Fruit fly (Drosophila melanogaster) whole organism, pupa: ENCODE data around the gene CG13962.

Experiments
- CG10348 ChIP-seq: fragments of 200-800 bp; sonication (Bioruptor generic); IDR thresholded peaks from 2 replicates; pipeline ENCODE4 v1.3.6; 2022; ENCODE audit warnings: missing biosample characterization, missing genetic modification characterization
- CG12605 ChIP-seq: fragments of 200-800 bp; sonication (Bioruptor generic); IDR thresholded peaks from 2 replicates; pipeline ENCODE4 v1.3.6; 2022; ENCODE audit warnings: missing biosample characterization, missing genetic modification characterization
- CG13204 ChIP-seq: fragments of 200-800 bp; sonication (Bioruptor generic); optimal IDR thresholded peaks from 2 replicates; lab custom pipeline; 2018; ENCODE audit warnings: missing biosample characterization, mild to moderate bottlenecking, missing genetic modification characterization, moderate library complexity
- CG14655 ChIP-seq: fragments of 200-800 bp; sonication (Bioruptor generic); optimal IDR thresholded peaks from 3 replicates; lab custom pipeline; 2017; ENCODE audit warnings: mild to moderate bottlenecking, missing biosample characterization, missing genetic modification reagents, missing genetic modification characterization
- CG15710 ChIP-seq: fragments of 200-800 bp; sonication (Bioruptor generic); optimal IDR thresholded peaks from 2 replicates; lab custom pipeline; 2018; ENCODE audit warnings: missing biosample characterization, mild to moderate bottlenecking, missing genetic modification characterization, moderate library complexity
- CG17806 ChIP-seq: fragments of 200-800 bp; sonication (Bioruptor generic); optimal IDR thresholded peaks from 2 replicates; lab custom pipeline; 2018; ENCODE audit warnings: missing biosample characterization, mild to moderate bottlenecking, missing genetic modification characterization, moderate library complexity
- CG32121 ChIP-seq: fragments of 200-800 bp; sonication (Bioruptor generic); IDR thresholded peaks from 2 replicates; pipeline ENCODE4 v1.3.6; 2022; ENCODE audit warnings: missing biosample characterization, missing genetic modification characterization
- CG34367 ChIP-seq: fragments of 200-800 bp; sonication (Bioruptor generic); optimal IDR thresholded peaks from 2 replicates; lab custom pipeline; 2018; ENCODE audit warnings: missing biosample characterization, mild to moderate bottlenecking, missing genetic modification characterization
- CG4496 ChIP-seq: fragments of 200-800 bp; sonication (Bioruptor generic); IDR thresholded peaks from 3 replicates; pipeline ENCODE4 v1.3.6; 2022; ENCODE audit warnings: missing biosample characterization, missing genetic modification characterization
- CG8159 ChIP-seq: fragments of 200-800 bp; sonication (Bioruptor generic); optimal IDR thresholded peaks from 3 replicates; lab custom pipeline; 2018; ENCODE audit warnings: missing biosample characterization, mild to moderate bottlenecking, missing genetic modification characterization, moderate library complexity
- CG8301 ChIP-seq: fragments of 200-800 bp; sonication (Bioruptor generic); optimal IDR thresholded peaks from 2 replicates; lab custom pipeline; 2018; ENCODE audit warnings: missing biosample characterization, mild to moderate bottlenecking, missing genetic modification characterization
- CG9948 ChIP-seq: fragments of 200-800 bp; sonication (Bioruptor generic); optimal IDR thresholded peaks from 2 replicates; lab custom pipeline; 2018; ENCODE audit warnings: missing biosample characterization, mild to moderate bottlenecking, missing genetic modification characterization, moderate library complexity
- D1 ChIP-seq: fragments of 200-800 bp; sonication (Bioruptor generic); optimal IDR thresholded peaks from 2 replicates; lab custom pipeline; 2018; ENCODE audit warnings: missing biosample characterization, mild to moderate bottlenecking, missing genetic modification characterization, moderate library complexity
- EcR ChIP-seq: fragments of 200-800 bp; sonication (Bioruptor generic); optimal IDR thresholded peaks from 3 replicates; lab custom pipeline; 2019; ENCODE audit warnings: missing biosample characterization, missing genetic modification characterization, mild to moderate bottlenecking, moderate library complexity, missing genetic modification reagents
- Ets98B ChIP-seq: fragments of 200-800 bp; sonication (Bioruptor generic); IDR thresholded peaks from 2 replicates; pipeline ENCODE4 v1.3.6; 2022; ENCODE audit warnings: missing biosample characterization, missing genetic modification characterization
- Pif1A ChIP-seq: fragments of 200-800 bp; sonication (Bioruptor generic); optimal IDR thresholded peaks from 3 replicates; lab custom pipeline; 2016; ENCODE audit warnings: missing biosample characterization, missing genetic modification characterization
- Pif1B ChIP-seq: fragments of 200-800 bp; sonication (Bioruptor generic); optimal IDR thresholded peaks from 3 replicates; lab custom pipeline; 2016; ENCODE audit warnings: missing biosample characterization, missing genetic modification characterization
- Snoo ChIP-seq: fragments of 200-800 bp; sonication (Bioruptor generic); optimal IDR thresholded peaks from 3 replicates; lab custom pipeline; 2017; ENCODE audit warnings: missing biosample characterization, mild to moderate bottlenecking, missing genetic modification characterization, inconsistent platforms
- fd96Ca ChIP-seq: fragments of 200-800 bp; sonication (Bioruptor generic); IDR thresholded peaks from 3 replicates; pipeline ENCODE4 v1.3.6; 2022; ENCODE audit warnings: missing biosample characterization, missing genetic modification characterization
- gl ChIP-seq: fragments of 200-800 bp; sonication (Bioruptor generic); optimal IDR thresholded peaks from 2 replicates; lab custom pipeline; 2018; ENCODE audit warnings: missing biosample characterization, mild to moderate bottlenecking, missing genetic modification characterization
- rn ChIP-seq: fragments of 200-800 bp; sonication (Bioruptor generic); IDR thresholded peaks from 2 replicates; pipeline ENCODE4 v1.3.6; 2022; ENCODE audit warnings: missing biosample characterization, missing genetic modification characterization

CG13962 gene

dm6 chr2L:19795320-19796110 is 18.8 kb downstream of the CG13962 start:
- TF ChIP-seq CG8159 (tag; lab: Kevin White, UChicago): peak; percentile 27
- no peak for TF ChIP-seq CG34367 (tag; lab: Kevin White, UChicago)
- no peak for TF ChIP-seq CG13204 (GFP tag; lab: Kevin White, UChicago)
- peak; percentile 16 for TF ChIP-seq Pif1B (GFP tag; lab: Kevin White, UChicago)
- no peak for TF ChIP-seq gl (tag; lab: Kevin White, UChicago)
- peak; percentile 13 for TF ChIP-seq Pif1A (GFP tag; lab: Kevin White, UChicago)
- TF ChIP-seq CG4496 (GFP tag; lab: Robert Waterston, UW): peak; percentile 26; the same call in 1 of the 3 replicates
- no peak for TF ChIP-seq CG9948 (tag; lab: Kevin White, UChicago)
- TF ChIP-seq Snoo (tag; lab: Kevin White, UChicago): peak; percentile 17
- peak; percentile 98 for TF ChIP-seq EcR (GFP tag; lab: Kevin White, UChicago)
- peak; percentile 29 for TF ChIP-seq CG14655 (GFP tag; lab: Kevin White, UChicago)
- no peak for TF ChIP-seq CG17806 (tag; lab: Kevin White, UChicago)
- no peak for TF ChIP-seq CG32121
- peak; percentile 15 for TF ChIP-seq CG15710 (tag; lab: Kevin White, UChicago)
- no peak for TF ChIP-seq CG12605 (GFP tag; lab: Robert Waterston, UW)
- TF ChIP-seq D1 (tag; lab: Kevin White, UChicago): peak; percentile 40
- no peak for TF ChIP-seq rn (GFP tag; lab: Robert Waterston, UW)
- no peak for TF ChIP-seq CG10348 (GFP tag; lab: Robert Waterston, UW)
- no peak for TF ChIP-seq CG8301 (tag; lab: Kevin White, UChicago)
- peak; percentile 58 for TF ChIP-seq fd96Ca (GFP tag; lab: Robert Waterston, UW)
- no peak; the same call in 1 of the 2 replicates for TF ChIP-seq Ets98B

dm6 chr2L:19791321-19792281 is 22.7 kb downstream of the CG13962 start, which contains the start of the genes CdGAPr and CG10466:
Gene CdGAPr, minus strand, starts transcription at chr2L:19791882.
Gene CG10466, plus strand, starts transcription at chr2L:19792104.
- TF ChIP-seq CG17806 (tag; lab: Kevin White, UChicago): no peak
- peak; percentile 41; the same call in 2 of the 3 replicates for TF ChIP-seq CG4496 (GFP tag; lab: Robert Waterston, UW)
- TF ChIP-seq CG8159 (tag; lab: Kevin White, UChicago): no peak
- TF ChIP-seq CG12605 (GFP tag; lab: Robert Waterston, UW): no peak
- TF ChIP-seq CG13204 (GFP tag; lab: Kevin White, UChicago): no peak
- no peak for TF ChIP-seq CG9948 (tag; lab: Kevin White, UChicago)

- TF ChIP-seq CG9948 (tag; lab: Kevin White, UChicago) (peak; percentile 12), CG14655 (GFP tag; lab: Kevin White, UChicago) (peak; percentile 32), CG13204 (GFP tag; lab: Kevin White, UChicago) (no peak), Pif1A (GFP tag; lab: Kevin White, UChicago) (peak; percentile 18)
- TF ChIP-seq, all 21 proteins: peak for 3
Measured at dm6 chr2L:19790553-19791320, 23.6 kb downstream of the CG13962 start.

dm6 chr2L:19788735-19789134 is 25.6 kb downstream of the CG13962 start:
- no peak for TF ChIP-seq CG14655 (GFP tag; lab: Kevin White, UChicago)
- no peak for TF ChIP-seq rn (GFP tag; lab: Robert Waterston, UW)
- peak; percentile 17 for TF ChIP-seq CG9948 (tag; lab: Kevin White, UChicago)
- no peak for TF ChIP-seq CG10348 (GFP tag; lab: Robert Waterston, UW)
- TF ChIP-seq CG12605 (GFP tag; lab: Robert Waterston, UW): no peak
- peak; percentile 53; the same call in 1 of the 3 replicates for TF ChIP-seq CG4496 (GFP tag; lab: Robert Waterston, UW)
- no peak for TF ChIP-seq CG13204 (GFP tag; lab: Kevin White, UChicago)
- TF ChIP-seq CG15710 (tag; lab: Kevin White, UChicago): peak; percentile 32
- no peak for TF ChIP-seq Pif1B (GFP tag; lab: Kevin White, UChicago)
- no peak for TF ChIP-seq D1 (tag; lab: Kevin White, UChicago)
- peak; percentile 30; the same call in 1 of the 2 replicates for TF ChIP-seq CG32121
- peak; percentile 13 for TF ChIP-seq CG8159 (tag; lab: Kevin White, UChicago)
- TF ChIP-seq Snoo (tag; lab: Kevin White, UChicago): no peak
- TF ChIP-seq CG8301 (tag; lab: Kevin White, UChicago): no peak
- TF ChIP-seq Ets98B: no peak
- no peak for TF ChIP-seq CG34367 (tag; lab: Kevin White, UChicago)
- TF ChIP-seq EcR (GFP tag; lab: Kevin White, UChicago): no peak
- TF ChIP-seq Pif1A (GFP tag; lab: Kevin White, UChicago): no peak
- TF ChIP-seq fd96Ca (GFP tag; lab: Robert Waterston, UW): no peak
- TF ChIP-seq gl (tag; lab: Kevin White, UChicago): no peak
- no peak for TF ChIP-seq CG17806 (tag; lab: Kevin White, UChicago)
- TF ChIP-seq, all 21 proteins: peak for 5
